Fruit fly (Drosophila melanogaster) whole organism, embryonic: ENCODE results near the gene CG12768.
A peak's percentile ranks its signal among the peaks of the same experiment; 100 is the strongest.

Experiments
- ATbp ChIP-seq: fragments of 200-800 bp; sonication (Bioruptor generic); optimal IDR thresholded peaks from 2 replicates; lab custom pipeline; 2017; ENCODE audit warnings: missing biosample characterization, mild to moderate bottlenecking, missing genetic modification characterization, missing genetic modification reagents
- Blimp-1 ChIP-seq: fragments of 200-800 bp; sonication (Bioruptor generic); optimal IDR thresholded peaks from 3 replicates; lab custom pipeline; 2018; ENCODE audit warnings: missing biosample characterization, missing genetic modification characterization, mild to moderate bottlenecking, moderate library complexity, missing genetic modification reagents
- BtbVII ChIP-seq: fragments of 200-800 bp; sonication (Bioruptor generic); optimal IDR thresholded peaks from 3 replicates; lab custom pipeline; 2017; ENCODE audit warnings: missing biosample characterization, mild to moderate bottlenecking, missing genetic modification characterization
- CG12236 ChIP-seq: fragments of 200-800 bp; sonication (Bioruptor generic); optimal IDR thresholded peaks from 2 replicates; lab custom pipeline; 2016; ENCODE audit warnings: missing biosample characterization, missing genetic modification characterization
- CG13296 ChIP-seq: fragments of 200-800 bp; sonication (Bioruptor generic); optimal IDR thresholded peaks from 3 replicates; lab custom pipeline; 2018; ENCODE audit warnings: missing biosample characterization, mild to moderate bottlenecking, missing genetic modification characterization
- CG13624 ChIP-seq: fragments of 200-800 bp; sonication (Bioruptor generic); optimal IDR thresholded peaks from 2 replicates; lab custom pipeline; 2016; ENCODE audit warnings: missing biosample characterization, missing genetic modification characterization
- CG13894 ChIP-seq: fragments of 200-800 bp; sonication (Bioruptor generic); optimal IDR thresholded peaks from 3 replicates; lab custom pipeline; 2018; ENCODE audit warnings: missing biosample characterization, mild to moderate bottlenecking, missing genetic modification characterization, moderate library complexity
- CG14710 ChIP-seq: fragments of 200-800 bp; sonication (Bioruptor generic); optimal IDR thresholded peaks from 3 replicates; lab custom pipeline; 2019; ENCODE audit warnings: missing biosample characterization, mild to moderate bottlenecking, missing genetic modification characterization, moderate library complexity
- CG1792 ChIP-seq: fragments of 200-800 bp; sonication (Bioruptor generic); optimal IDR thresholded peaks from 2 replicates; lab custom pipeline; 2016; ENCODE audit warnings: missing biosample characterization, missing genetic modification characterization
- CG2120 ChIP-seq: fragments of 200-800 bp; sonication (Bioruptor generic); optimal IDR thresholded peaks from 3 replicates; lab custom pipeline; 2016; ENCODE audit warnings: missing biosample characterization, missing genetic modification characterization
- CG2678 ChIP-seq: fragments of 200-800 bp; sonication (Bioruptor generic); optimal IDR thresholded peaks from 3 replicates; lab custom pipeline; 2019; ENCODE audit warnings: missing biosample characterization, mild to moderate bottlenecking, missing genetic modification characterization, moderate library complexity
- CG43689 ChIP-seq: fragments of 200-800 bp; sonication (Bioruptor generic); IDR thresholded peaks from 2 replicates; pipeline ENCODE4 v1.3.6; 2022; ENCODE audit warnings: missing biosample characterization, missing genetic modification characterization
- CG4854 ChIP-seq: fragments of 200-800 bp; sonication (Bioruptor generic); optimal IDR thresholded peaks from 2 replicates; lab custom pipeline; 2016; ENCODE audit warnings: missing biosample characterization, missing genetic modification characterization, inconsistent platforms
- CG5180 ChIP-seq: fragments of 200-800 bp; sonication (Bioruptor generic); optimal IDR thresholded peaks from 3 replicates; lab custom pipeline; 2017; ENCODE audit warnings: missing biosample characterization, missing genetic modification characterization, mild to moderate bottlenecking, moderate library complexity, missing genetic modification reagents
- CG7357 ChIP-seq: fragments of 200-800 bp; sonication (Bioruptor generic); IDR thresholded peaks from 3 replicates; pipeline ENCODE4 v1.3.6; 2022; ENCODE audit warnings: missing biosample characterization, missing genetic modification characterization
- CG7786 ChIP-seq: fragments of 200-800 bp; sonication (Bioruptor generic); optimal IDR thresholded peaks from 2 replicates; lab custom pipeline; 2016; ENCODE audit warnings: missing biosample characterization, missing genetic modification characterization
- CG8089 ChIP-seq: fragments of 200-800 bp; sonication (Bioruptor generic); optimal IDR thresholded peaks from 3 replicates; lab custom pipeline; 2016; ENCODE audit warnings: missing biosample characterization, missing genetic modification characterization
- CG9437 ChIP-seq: fragments of 200-800 bp; sonication (Bioruptor generic); optimal IDR thresholded peaks from 2 replicates; lab custom pipeline; 2018; ENCODE audit warnings: missing biosample characterization, mild to moderate bottlenecking, missing genetic modification characterization
- CG9609 ChIP-seq: fragments of 200-800 bp; sonication (Bioruptor generic); optimal IDR thresholded peaks from 3 replicates; lab custom pipeline; 2016; ENCODE audit warnings: missing biosample characterization, missing genetic modification characterization
- CTCF ChIP-seq: fragments of 200-800 bp; sonication (Bioruptor generic); optimal IDR thresholded peaks from 2 replicates; lab custom pipeline; 2017; ENCODE audit warnings: missing biosample characterization, mild to moderate bottlenecking, missing genetic modification characterization, moderate library complexity
- Dll ChIP-seq: fragments of 200-800 bp; sonication (Bioruptor generic); IDR thresholded peaks from 4 replicates; pipeline ENCODE4 v1.3.6; 2022; ENCODE audit warnings: missing biosample characterization, missing genetic modification characterization; ENCODE audit not compliant: partially characterized antibody
- ERR ChIP-seq: fragments of 200-800 bp; sonication (Bioruptor generic); optimal IDR thresholded peaks from 2 replicates; lab custom pipeline; 2016; ENCODE audit warnings: missing biosample characterization, missing genetic modification characterization
- Fer1 ChIP-seq: fragments of 200-800 bp; sonication (Bioruptor generic); optimal IDR thresholded peaks from 2 replicates; lab custom pipeline; 2017; ENCODE audit warnings: missing biosample characterization, mild to moderate bottlenecking, missing genetic modification characterization
- H15 ChIP-seq: fragments of 200-800 bp; sonication (Bioruptor generic); IDR thresholded peaks from 3 replicates; pipeline ENCODE4 v1.3.6; 2022; ENCODE audit warnings: missing biosample characterization, missing genetic modification characterization
- MESR4 ChIP-seq: fragments of 200-800 bp; sonication (Bioruptor generic); optimal IDR thresholded peaks from 2 replicates; lab custom pipeline; 2018; ENCODE audit warnings: missing biosample characterization, mild to moderate bottlenecking, missing genetic modification characterization, moderate library complexity
- Mad ChIP-seq: fragments of 200-800 bp; sonication (Bioruptor generic); optimal IDR thresholded peaks from 2 replicates; lab custom pipeline; 2016; ENCODE audit warnings: missing biosample characterization, missing genetic modification characterization
- Med ChIP-seq: fragments of 200-800 bp; sonication (Bioruptor generic); peaks from one replicate; lab custom pipeline; 2016; ENCODE audit warnings: missing biosample characterization, missing genetic modification characterization, mild to moderate bottlenecking, inconsistent platforms, moderate library complexity
- NK7.1 ChIP-seq: fragments of 200-800 bp; sonication (Bioruptor generic); optimal IDR thresholded peaks from 3 replicates; lab custom pipeline; 2016; ENCODE audit warnings: missing biosample characterization, missing genetic modification characterization
- Nf-YB ChIP-seq: fragments of 200-800 bp; sonication (Bioruptor generic); optimal IDR thresholded peaks from 3 replicates; lab custom pipeline; 2019; ENCODE audit warnings: missing biosample characterization, mild to moderate bottlenecking, missing genetic modification characterization, moderate library complexity
- Oaz ChIP-seq: fragments of 200-800 bp; sonication (Bioruptor generic); IDR thresholded peaks from 2 replicates; pipeline ENCODE4 v1.3.6; 2022; ENCODE audit warnings: missing biosample characterization, missing genetic modification characterization
- Rfx ChIP-seq: fragments of 200-800 bp; sonication (Bioruptor generic); IDR thresholded peaks from 2 replicates; pipeline ENCODE4 v1.3.6; 2022; ENCODE audit warnings: missing biosample characterization, missing genetic modification characterization
- btn ChIP-seq: fragments of 200-800 bp; sonication (Bioruptor generic); optimal IDR thresholded peaks from 2 replicates; lab custom pipeline; 2016; ENCODE audit warnings: missing biosample characterization, missing genetic modification characterization
- chif ChIP-seq, 2 experiments: fragments of 200-800 bp; sonication (Bioruptor generic); optimal IDR thresholded peaks; 3 replicates each; lab custom pipeline; 2016; ENCODE audit warnings: missing biosample characterization in 2 of 2, missing genetic modification characterization in 2 of 2
- gce ChIP-seq: fragments of 200-800 bp; sonication (Bioruptor generic); IDR thresholded peaks from 3 replicates; pipeline ENCODE4 v1.3.6; 2022; ENCODE audit warnings: missing biosample characterization, missing genetic modification characterization
- gfzf ChIP-seq: fragments of 200-800 bp; sonication (Bioruptor generic); optimal IDR thresholded peaks from 2 replicates; lab custom pipeline; 2016; ENCODE audit warnings: missing biosample characterization, mild to moderate bottlenecking, missing genetic modification characterization, moderate library complexity
- insv ChIP-seq, 2 experiments: fragments of 200-800 bp; sonication (Bioruptor generic); optimal IDR thresholded peaks; 3 replicates each; lab custom pipeline; 2016 to 2018; ENCODE audit warnings: missing biosample characterization in 2 of 2, missing genetic modification characterization in 2 of 2
- inv ChIP-seq: fragments of 200-800 bp; sonication (Bioruptor generic); IDR thresholded peaks from 2 replicates; pipeline ENCODE4 v1.3.6; 2022; ENCODE audit warnings: missing biosample characterization, missing genetic modification characterization; ENCODE audit not compliant: partially characterized antibody
- knrl ChIP-seq: fragments of 200-800 bp; sonication (Bioruptor generic); IDR thresholded peaks from 3 replicates; pipeline ENCODE4 v1.3.6; 2022; ENCODE audit warnings: missing biosample characterization, missing genetic modification characterization; ENCODE audit not compliant: partially characterized antibody
- lab ChIP-seq: fragments of 200-800 bp; sonication (Bioruptor generic); optimal IDR thresholded peaks from 3 replicates; lab custom pipeline; 2017; ENCODE audit warnings: missing biosample characterization, missing genetic modification characterization, mild to moderate bottlenecking, moderate library complexity, missing genetic modification reagents
- odd ChIP-seq: fragments of 200-800 bp; sonication (Bioruptor generic); optimal IDR thresholded peaks from 2 replicates; lab custom pipeline; 2017; ENCODE audit warnings: missing biosample characterization, mild to moderate bottlenecking, missing genetic modification characterization
- run ChIP-seq: fragments of 200-800 bp; sonication (Bioruptor generic); optimal IDR thresholded peaks from 3 replicates; lab custom pipeline; 2018; ENCODE audit warnings: missing biosample characterization, mild to moderate bottlenecking, missing genetic modification characterization
- sim ChIP-seq: fragments of 200-800 bp; sonication (Bioruptor generic); IDR thresholded peaks from 2 replicates; pipeline ENCODE4 v1.3.6; 2022; ENCODE audit warnings: missing biosample characterization, missing genetic modification characterization
- sna ChIP-seq: fragments of 200-800 bp; sonication (Bioruptor generic); IDR thresholded peaks from 2 replicates; pipeline ENCODE4 v1.3.6; 2022; ENCODE audit warnings: missing biosample characterization, missing genetic modification characterization; ENCODE audit not compliant: partially characterized antibody
- ssp ChIP-seq: fragments of 200-800 bp; sonication (Bioruptor generic); IDR thresholded peaks from 2 replicates; pipeline ENCODE4 v1.3.6; 2022; ENCODE audit warnings: missing biosample characterization, missing genetic modification characterization
- twi ChIP-seq: fragments of 200-800 bp; optimal IDR thresholded peaks from 2 replicates; lab custom pipeline; 2019; ENCODE audit warnings: missing biosample characterization, mild to moderate bottlenecking, missing genetic modification characterization, moderate library complexity
- usp ChIP-seq: fragments of >200 bp; optimal IDR thresholded peaks from 2 replicates; lab custom pipeline; 2017; ENCODE audit warnings: missing biosample characterization, missing genetic modification characterization
- wdn ChIP-seq: fragments of 200-800 bp; sonication (Bioruptor generic); IDR thresholded peaks from 2 replicates; pipeline ENCODE4 v1.3.6; 2022; ENCODE audit warnings: missing biosample characterization, missing genetic modification characterization
- zen ChIP-seq: fragments of 200-800 bp; sonication (Bioruptor generic); optimal IDR thresholded peaks from 3 replicates; lab custom pipeline; 2018; ENCODE audit warnings: missing biosample characterization, mild to moderate bottlenecking, missing genetic modification characterization, moderate library complexity
- zf30C ChIP-seq: fragments of 200-800 bp; sonication (Bioruptor generic); optimal IDR thresholded peaks from 3 replicates; lab custom pipeline; 2018; ENCODE audit warnings: missing biosample characterization, mild to moderate bottlenecking, missing genetic modification characterization
- zfh2 ChIP-seq: fragments of 200-800 bp; sonication (Bioruptor generic); optimal IDR thresholded peaks from 2 replicates; lab custom pipeline; 2016; ENCODE audit warnings: missing biosample characterization, missing genetic modification characterization

Gene CG12768

DNA sequence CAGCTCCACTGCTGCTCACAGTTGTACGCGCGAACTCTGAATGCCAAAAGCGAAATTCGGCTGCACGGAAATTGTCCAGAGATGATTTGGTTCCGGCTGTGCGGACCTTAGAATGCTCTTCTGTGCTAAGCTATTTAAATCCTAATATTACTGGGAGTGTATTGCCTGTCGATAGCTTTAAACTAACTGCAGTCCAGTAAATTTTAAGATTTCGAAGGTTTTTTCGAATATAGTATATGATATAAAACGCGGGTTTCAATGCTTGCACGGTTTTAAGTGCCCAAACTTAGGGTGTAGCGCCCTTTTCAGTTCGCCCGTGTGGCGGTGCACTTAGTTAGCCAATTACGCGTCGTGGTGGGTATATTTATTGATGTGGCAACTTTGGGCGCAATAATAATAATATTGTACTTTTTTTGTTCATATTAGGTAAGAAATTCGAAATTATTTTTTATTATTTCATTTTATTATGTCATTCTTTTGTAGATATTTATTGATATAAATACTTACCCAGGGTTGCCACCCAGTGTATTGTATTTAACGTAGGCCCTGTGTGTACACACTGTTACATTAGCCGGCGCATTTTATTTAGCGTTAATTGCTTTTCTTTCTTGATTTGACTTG, 31.5 kb upstream of the CG12768 start, which contains the start of the genes Chro and Ssl1 (continued):
- peak; percentile 99 for TF ChIP-seq twi (tag; lab: Kevin White, UChicago)
- TF ChIP-seq NK7.1, result peak; percentile 100
- peak; percentile 100 for TF ChIP-seq BtbVII (GFP tag; lab: Kevin White, UChicago)
- peak; percentile 100 for TF ChIP-seq btn (GFP tag; lab: Kevin White, UChicago)
- no peak; the same call in 3 of the 4 replicates for TF ChIP-seq Dll
- peak; percentile 100 for TF ChIP-seq lab
- peak; percentile 100 for TF ChIP-seq Med (GFP tag; lab: Kevin White, UChicago)
- TF ChIP-seq CG1792, result peak; percentile 100
- peak; percentile 100 for TF ChIP-seq CG2678 (tag; lab: Kevin White, UChicago)
- peak; percentile 99 for TF ChIP-seq gce (GFP tag; lab: Robert Waterston, UW)
- peak; percentile 99 for TF ChIP-seq odd (GFP tag; lab: Kevin White, UChicago)
- peak; percentile 100 for TF ChIP-seq Oaz
- TF ChIP-seq CG12236, result peak; percentile 100
- peak; percentile 100 for TF ChIP-seq CG14710 (tag; lab: Kevin White, UChicago)
- peak; percentile 100 for TF ChIP-seq sim (GFP tag; lab: Robert Waterston, UW)
- TF ChIP-seq ATbp (GFP tag; lab: Kevin White, UChicago), result peak; percentile 100
- peak; percentile 100 for TF ChIP-seq CG8089
- no peak for TF ChIP-seq usp (GFP tag; lab: Kevin White, UChicago)
- peak; percentile 39; the same call in 1 of the 2 replicates for TF ChIP-seq sna (GFP tag; lab: Robert Waterston, UW)
- peak; percentile 100 for TF ChIP-seq Mad (GFP tag; lab: Kevin White, UChicago)
- peak; percentile 99 for TF ChIP-seq Blimp-1 (GFP tag; lab: Kevin White, UChicago)
- peak; percentile 84 to 89 for TF ChIP-seq insv (GFP tag; optimal IDR thresholded peaks at IDR 0.05; lab: Kevin White, UChicago)
- TF ChIP-seq gfzf, result peak; percentile 50
- peak; percentile 99 for TF ChIP-seq wdn (GFP tag; lab: Robert Waterston, UW)
- peak; percentile 99 for TF ChIP-seq ERR (GFP tag; lab: Kevin White, UChicago)
- TF ChIP-seq zf30C (GFP tag; lab: Kevin White, UChicago), result peak; percentile 58
- TF ChIP-seq zfh2 (GFP tag; lab: Kevin White, UChicago), result peak; percentile 100
- TF ChIP-seq CG7357 (GFP tag; lab: Robert Waterston, UW), result peak; percentile 99
- peak; percentile 97 for TF ChIP-seq CG9437 (GFP tag; lab: Kevin White, UChicago)
- TF ChIP-seq CG7786 (GFP tag; lab: Kevin White, UChicago), result peak; percentile 100
- peak; percentile 100 for TF ChIP-seq run (tag; lab: Kevin White, UChicago)
- TF ChIP-seq MESR4, result peak; percentile 95
- TF ChIP-seq CG13624 (GFP tag; lab: Kevin White, UChicago), result peak; percentile 100
- TF ChIP-seq Nf-YB (GFP tag; lab: Kevin White, UChicago), result peak; percentile 98
- peak; percentile 99 for TF ChIP-seq CG43689
- peak; percentile 100 for TF ChIP-seq chif (GFP tag; optimal IDR thresholded peaks at IDR 0.05; lab: Kevin White, UChicago)
- peak; percentile 100 for TF ChIP-seq CG4854 (GFP tag; lab: Kevin White, UChicago)
- peak; percentile 98 for TF ChIP-seq ssp (GFP tag; lab: Robert Waterston, UW)
- no peak for TF ChIP-seq inv
- peak; percentile 66; the same call in 2 of the 3 replicates for TF ChIP-seq knrl (GFP tag; lab: Robert Waterston, UW)
- peak; percentile 100 for TF ChIP-seq Rfx (GFP tag; lab: Robert Waterston, UW)
- TF ChIP-seq CG13894, result peak; percentile 99
- peak; percentile 80 for TF ChIP-seq CTCF (GFP tag; lab: Kevin White, UChicago)
- TF ChIP-seq Fer1 (GFP tag; lab: Kevin White, UChicago), result peak; percentile 100
- peak; percentile 100 for TF ChIP-seq zen (tag; lab: Kevin White, UChicago)
- TF ChIP-seq CG9609 (GFP tag; lab: Kevin White, UChicago), result peak; percentile 100
- peak; percentile 100 for TF ChIP-seq CG2120 (GFP tag; lab: Kevin White, UChicago)
- TF ChIP-seq CG5180 (GFP tag; lab: Kevin White, UChicago), result peak; percentile 94
- peak; percentile 100 for TF ChIP-seq H15 (GFP tag; lab: Robert Waterston, UW)
- peak; percentile 100 for TF ChIP-seq CG13296
